Fruit fly (Drosophila melanogaster) whole organism, wandering third instar larva: ENCODE results near the gene CG32087.

ENCODE experiments used
- Abd-B ChIP-seq: fragments of >200 bp; optimal IDR thresholded peaks from 2 replicates; lab custom pipeline; 2017; ENCODE audit warnings: missing biosample characterization, missing genetic modification characterization
- CG32264 ChIP-seq: fragments of 200-800 bp; sonication (Bioruptor generic); optimal IDR thresholded peaks from 2 replicates; lab custom pipeline; 2016; ENCODE audit warnings: missing biosample characterization, missing genetic modification characterization
- CG9705 ChIP-seq: fragments of 200-800 bp; sonication (Bioruptor generic); optimal IDR thresholded peaks from 2 replicates; lab custom pipeline; 2018; ENCODE audit warnings: missing biosample characterization, mild to moderate bottlenecking, missing genetic modification characterization
- CrebA ChIP-seq: fragments of 200-800 bp; sonication (Bioruptor generic); optimal IDR thresholded peaks from 2 replicates; lab custom pipeline; 2016; ENCODE audit warnings: missing biosample characterization, mild to moderate bottlenecking, missing genetic modification characterization, borderline replicate concordance
- Dfd ChIP-seq: fragments of >200 bp; optimal IDR thresholded peaks from 2 replicates; lab custom pipeline; 2017; ENCODE audit warnings: missing biosample characterization, missing genetic modification characterization
- Dif ChIP-seq: fragments of 200-275, 200-300 bp; sonication (Bioruptor generic); optimal IDR thresholded peaks from 2 replicates; lab custom pipeline; 2018; ENCODE audit warnings: missing biosample characterization, missing genetic modification characterization; ENCODE audit not compliant: partially characterized antibody
- GATAd ChIP-seq: sonication (Bioruptor generic); optimal IDR thresholded peaks from 2 replicates; lab custom pipeline; 2016; ENCODE audit warnings: missing biosample characterization, missing genetic modification characterization
- HLH106 ChIP-seq: fragments of 200-800 bp; optimal IDR thresholded peaks from 3 replicates; lab custom pipeline; 2019; ENCODE audit warnings: missing biosample characterization, mild to moderate bottlenecking, missing genetic modification characterization, moderate library complexity
- Hnf4 ChIP-seq: fragments of 200-800 bp; sonication (Bioruptor generic); optimal IDR thresholded peaks from 2 replicates; lab custom pipeline; 2016; ENCODE audit warnings: missing biosample characterization, mild to moderate bottlenecking, missing genetic modification characterization
- Hr78 ChIP-seq: fragments of >200 bp; optimal IDR thresholded peaks from 2 replicates; lab custom pipeline; 2017; ENCODE audit warnings: missing biosample characterization, missing genetic modification characterization
- Hr83 ChIP-seq: fragments of 200-300 bp; sonication (Bioruptor generic); optimal IDR thresholded peaks from 2 replicates; lab custom pipeline; 2016; ENCODE audit warnings: missing biosample characterization, mild to moderate bottlenecking, missing genetic modification characterization, moderate library complexity; ENCODE audit not compliant: poor library complexity, severe bottlenecking
- Jra ChIP-seq: sonication (Bioruptor generic); optimal IDR thresholded peaks from 2 replicates; lab custom pipeline; 2016; ENCODE audit warnings: missing biosample characterization, missing genetic modification characterization
- Mio ChIP-seq: sonication (Bioruptor generic); optimal IDR thresholded peaks from 2 replicates; lab custom pipeline; 2016; ENCODE audit warnings: missing biosample characterization, missing genetic modification characterization
- Myc ChIP-seq: fragments of >200 bp; optimal IDR thresholded peaks from 2 replicates; lab custom pipeline; 2017
- N ChIP-seq: fragments of >200 bp; optimal IDR thresholded peaks from 2 replicates; lab custom pipeline; 2018; ENCODE audit warnings: missing biosample characterization, missing external identifiers, missing genetic modification characterization
- OdsH ChIP-seq: fragments of 200-800 bp; sonication (Bioruptor generic); optimal IDR thresholded peaks from 2 replicates; lab custom pipeline; 2016; ENCODE audit warnings: missing biosample characterization, mild to moderate bottlenecking, missing genetic modification characterization
- Rel ChIP-seq, 2 experiments: fragments of 200-800 bp; sonication (Bioruptor generic) in 1 of 2; optimal IDR thresholded peaks; 2 replicates in 1 of 2; 3 replicates in 1 of 2; lab custom pipeline; 2016 to 2019; ENCODE audit warnings: mild to moderate bottlenecking in 2 of 2, missing biosample characterization in 2 of 2, missing genetic modification characterization in 2 of 2, moderate library complexity in 1 of 2
- Sp1 ChIP-seq: fragments of 200-800 bp; sonication (Bioruptor generic); optimal IDR thresholded peaks from 3 replicates; lab custom pipeline; 2019; ENCODE audit warnings: missing biosample characterization, mild to moderate bottlenecking, missing genetic modification characterization, moderate library complexity
- Vsx2 ChIP-seq: fragments of 200-300, 225-300 bp; sonication (Bioruptor generic); optimal IDR thresholded peaks from 2 replicates; lab custom pipeline; 2018; ENCODE audit warnings: missing biosample characterization, missing genetic modification characterization; ENCODE audit not compliant: partially characterized antibody
- br ChIP-seq: fragments of 200-800 bp; sonication (Bioruptor generic); optimal IDR thresholded peaks from 2 replicates; lab custom pipeline; 2016; ENCODE audit warnings: missing biosample characterization, missing genetic modification characterization
- brk ChIP-seq: fragments of 200-800 bp; sonication (Bioruptor generic); optimal IDR thresholded peaks from 2 replicates; lab custom pipeline; 2016; ENCODE audit warnings: missing biosample characterization, mild to moderate bottlenecking, missing genetic modification characterization
- dl ChIP-seq, 2 experiments: fragments of 175-275, 200-275 bp in 1 of 2; fragments of 200-275 bp in 1 of 2; sonication (Bioruptor generic); optimal IDR thresholded peaks; lab custom pipeline; 2018; ENCODE audit warnings: mild to moderate bottlenecking in 2 of 2, missing biosample characterization in 2 of 2, missing genetic modification characterization in 2 of 2, moderate library complexity in 2 of 2; ENCODE audit not compliant: partially characterized antibody in 2 of 2, insufficient read depth in 1 of 2
- dmrt93B ChIP-seq: fragments of 200-800 bp; sonication (Bioruptor generic); optimal IDR thresholded peaks from 2 replicates; lab custom pipeline; 2018; ENCODE audit warnings: missing biosample characterization, mild to moderate bottlenecking, missing genetic modification characterization
- dsf ChIP-seq: sonication (Bioruptor generic); optimal IDR thresholded peaks from 2 replicates; lab custom pipeline; 2016; ENCODE audit warnings: missing biosample characterization, missing genetic modification characterization, borderline replicate concordance
- ey ChIP-seq: fragments of 200-800 bp; sonication (Bioruptor generic); optimal IDR thresholded peaks from 2 replicates; lab custom pipeline; 2016; ENCODE audit warnings: missing biosample characterization, missing genetic modification characterization
- foxo ChIP-seq, 2 experiments: fragments of 200-800 bp; sonication (Bioruptor generic); optimal IDR thresholded peaks; 2 replicates in 1 of 2; 3 replicates in 1 of 2; lab custom pipeline; 2016 to 2017; ENCODE audit warnings: missing biosample characterization in 2 of 2, missing genetic modification characterization in 2 of 2
- fru ChIP-seq: fragments of 200-800 bp; sonication (Bioruptor generic); optimal IDR thresholded peaks from 3 replicates; lab custom pipeline; 2016; ENCODE audit warnings: missing biosample characterization, mild to moderate bottlenecking, missing genetic modification characterization
- h ChIP-seq: fragments of 200-800 bp; sonication (Bioruptor generic); optimal IDR thresholded peaks from 3 replicates; lab custom pipeline; 2016; ENCODE audit warnings: missing biosample characterization, mild to moderate bottlenecking, missing genetic modification characterization
- jim ChIP-seq: fragments of 175-275, 200-325 bp; sonication (Bioruptor generic); optimal IDR thresholded peaks from 2 replicates; lab custom pipeline; 2016; ENCODE audit warnings: missing biosample characterization, mild to moderate bottlenecking, missing genetic modification characterization
- lola ChIP-seq: fragments of >200 bp; optimal IDR thresholded peaks from 2 replicates; lab custom pipeline; 2017; ENCODE audit warnings: missing biosample characterization, missing genetic modification characterization
- pan ChIP-seq: fragments of >200 bp; optimal IDR thresholded peaks from 2 replicates; lab custom pipeline; 2017
- psq ChIP-seq: fragments of 200-800 bp; sonication (Bioruptor generic); optimal IDR thresholded peaks from 3 replicates; lab custom pipeline; 2017; ENCODE audit warnings: missing biosample characterization, mild to moderate bottlenecking, missing genetic modification characterization, moderate library complexity
- rgr ChIP-seq: fragments of 200-800 bp; sonication (Bioruptor generic); optimal IDR thresholded peaks from 3 replicates; lab custom pipeline; 2016; ENCODE audit warnings: missing biosample characterization, mild to moderate bottlenecking, missing genetic modification characterization
- sage ChIP-seq: fragments of 200-800 bp; sonication (Bioruptor generic); optimal IDR thresholded peaks from 2 replicates; lab custom pipeline; 2016; ENCODE audit warnings: missing biosample characterization, mild to moderate bottlenecking, missing genetic modification characterization
- sv ChIP-seq: fragments of 200-800 bp; sonication (Bioruptor generic); optimal IDR thresholded peaks from 3 replicates; lab custom pipeline; 2016; ENCODE audit warnings: missing biosample characterization, missing genetic modification characterization
- tai ChIP-seq: sonication (Bioruptor generic); optimal IDR thresholded peaks from 2 replicates; lab custom pipeline; 2016; ENCODE audit warnings: missing biosample characterization, missing genetic modification characterization
- usp ChIP-seq: fragments of >200 bp; optimal IDR thresholded peaks from 2 replicates; lab custom pipeline; 2017; ENCODE audit warnings: missing biosample characterization, missing genetic modification characterization
- woc ChIP-seq: sonication (Bioruptor generic); optimal IDR thresholded peaks from 2 replicates; lab custom pipeline; 2016; ENCODE audit warnings: missing biosample characterization, mild to moderate bottlenecking, missing genetic modification characterization

CG32087 gene

dm6 chr3L:11731841-11732240 lies at the start of gene CG32087:
Gene CG32087, plus strand, starts transcription at chr3L:11732141.
- TF ChIP-seq HLH106 (tag; lab: Kevin White, UChicago), result no peak
- no peak for TF ChIP-seq usp
- no peak for TF ChIP-seq Dfd (GFP tag; lab: Kevin White, UChicago)
- no peak for TF ChIP-seq brk (GFP tag; lab: Kevin White, UChicago)
- no peak for TF ChIP-seq Dif (GFP tag; lab: Kevin White, UChicago)
- TF ChIP-seq GATAd (GFP tag; lab: Kevin White, UChicago), result no peak
- no peak for TF ChIP-seq sv
- TF ChIP-seq Hnf4 (GFP tag; lab: Kevin White, UChicago), result no peak
- no peak for TF ChIP-seq dl (GFP tag; optimal IDR thresholded peaks at IDR 0.05; lab: Kevin White, UChicago; ENCODE audit: insufficient read depth in 1 of 2, partially characterized antibody in 2 of 2)
- no peak for TF ChIP-seq woc (GFP tag; lab: Kevin White, UChicago)
- TF ChIP-seq jim, result no peak
- TF ChIP-seq, all 38 proteins: peak for 0

- TF ChIP-seq dl (GFP tag; optimal IDR thresholded peaks at IDR 0.05; lab: Kevin White, UChicago; ENCODE audit: insufficient read depth in 1 of 2, partially characterized antibody in 2 of 2), result no peak
- peak; percentile 71 for TF ChIP-seq fru
- TF ChIP-seq N (GFP tag; lab: Kevin White, UChicago), result no peak
- no peak for TF ChIP-seq Vsx2 (GFP tag; lab: Kevin White, UChicago)
- TF ChIP-seq lola (GFP tag; lab: Kevin White, UChicago), result no peak
- TF ChIP-seq OdsH (GFP tag; lab: Kevin White, UChicago), result peak; percentile 77
- TF ChIP-seq CG9705 (GFP tag; lab: Kevin White, UChicago), result peak; percentile 3
- TF ChIP-seq Sp1 (GFP tag; lab: Kevin White, UChicago), result peak; percentile 77
- TF ChIP-seq Rel (GFP tag; optimal IDR thresholded peaks at IDR 0.05; lab: Kevin White, UChicago), result no peak
- peak; percentile 62 for TF ChIP-seq Rel (tag; optimal IDR thresholded peaks at IDR 0.05; lab: Kevin White, UChicago)
- TF ChIP-seq foxo (GFP tag; optimal IDR thresholded peaks at IDR 0.05; lab: Kevin White, UChicago), result peak; percentile 69 to 81
- TF ChIP-seq sage, result peak; percentile 76
- TF ChIP-seq dsf (GFP tag; lab: Kevin White, UChicago), result peak; percentile 40
- no peak for TF ChIP-seq Dif (GFP tag; lab: Kevin White, UChicago)
- peak; percentile 64 for TF ChIP-seq ey (GFP tag; lab: Kevin White, UChicago)
- no peak for TF ChIP-seq Hnf4 (GFP tag; lab: Kevin White, UChicago)
- TF ChIP-seq tai (GFP tag; lab: Kevin White, UChicago), result no peak
- TF ChIP-seq usp, result no peak
- TF ChIP-seq dmrt93B (GFP tag; lab: Kevin White, UChicago), result no peak
- peak; percentile 76 for TF ChIP-seq rgr (GFP tag; lab: Kevin White, UChicago)
- TF ChIP-seq h (GFP tag; lab: Kevin White, UChicago), result peak; percentile 79
- TF ChIP-seq CG32264 (GFP tag; lab: Kevin White, UChicago), result peak; percentile 69
- peak; percentile 70 for TF ChIP-seq brk (GFP tag; lab: Kevin White, UChicago)
- TF ChIP-seq br (GFP tag; lab: Kevin White, UChicago), result peak; percentile 75
- no peak for TF ChIP-seq Abd-B
- TF ChIP-seq Jra, result peak; percentile 62
- TF ChIP-seq Dfd (GFP tag; lab: Kevin White, UChicago), result no peak
- TF ChIP-seq Mio (GFP tag; lab: Kevin White, UChicago), result no peak
- no peak for TF ChIP-seq pan (lab: Kevin White, UChicago)
- TF ChIP-seq HLH106 (tag; lab: Kevin White, UChicago), result peak; percentile 56
- TF ChIP-seq Hr83 (GFP tag; lab: Kevin White, UChicago), result peak; percentile 19
- peak; percentile 74 for TF ChIP-seq sv
- TF ChIP-seq Hr78 (GFP tag; lab: Kevin White, UChicago), result no peak
- TF ChIP-seq jim, result no peak
- no peak for TF ChIP-seq CrebA
- TF ChIP-seq psq (GFP tag; lab: Kevin White, UChicago), result peak; percentile 45
- TF ChIP-seq Myc (lab: Kevin White, UChicago), result no peak
- peak; percentile 67 for TF ChIP-seq woc (GFP tag; lab: Kevin White, UChicago)
- TF ChIP-seq GATAd (GFP tag; lab: Kevin White, UChicago), result peak; percentile 32
Observed at dm6 chr3L:11683819-11684521, 48.0 kb upstream of the CG32087 start, which contains the start of gene Sugb. Gene Sugb, plus strand, starts transcription at chr3L:11683980.
